Worm (Caenorhabditis elegans): ENCODE data around the gene Y49A3A.4.

Gene Y49A3A.4

DNA sequence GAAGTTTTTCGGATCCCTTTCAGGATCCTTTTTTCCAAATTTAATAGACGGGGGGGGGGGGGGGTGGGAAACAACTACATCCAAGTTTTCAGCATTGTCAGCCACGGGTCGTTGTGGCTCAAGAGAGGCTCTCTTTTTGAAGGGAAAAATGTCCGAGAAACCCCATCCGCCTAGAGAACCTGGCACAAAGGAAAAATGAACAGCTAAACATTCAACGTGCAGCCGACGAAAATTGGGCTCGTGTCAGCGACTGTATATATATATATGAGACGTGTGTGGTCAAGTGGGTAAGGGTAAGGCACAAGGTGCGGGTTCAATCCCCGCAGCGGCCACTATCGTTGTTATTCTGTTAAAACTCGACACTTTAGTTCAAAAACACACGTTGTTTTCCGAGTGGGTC, at the start of gene Y49A3A.4:
Gene Y49A3A.4 (minus strand): TSS at position 314 of the 400 bp plus-strand sequence.
- TF ChIP-seq nhr-90 (tag; optimal IDR thresholded peaks at IDR 0.05; ENCODE audit: poor library complexity) (peak; percentile 34), grh-1 (GFP tag; IDR thresholded peaks at IDR 0.05) (0 out of 2 replicates have a peak, but pooled peaks have one; percentile 9), nhr-71 (tag; optimal IDR thresholded peaks at IDR 0.05) (peak; percentile 13), snu-23 (GFP tag; optimal IDR thresholded peaks at IDR 0.05) (no peak), nhr-85 (tag) (peak; percentile 13), snpc-4 (tag; optimal IDR thresholded peaks at IDR 0.05) (peak; percentile 86), swsn-7 (tag; optimal IDR thresholded peaks at IDR 0.05) (no peak), nhr-19 (GFP tag; conservative IDR thresholded peaks at IDR 0.05) (peak; percentile 32; the same call in 1 of the 2 replicates), rnt-1 (tag; optimal IDR thresholded peaks at IDR 0.05) (peak; percentile 29)

DNA sequence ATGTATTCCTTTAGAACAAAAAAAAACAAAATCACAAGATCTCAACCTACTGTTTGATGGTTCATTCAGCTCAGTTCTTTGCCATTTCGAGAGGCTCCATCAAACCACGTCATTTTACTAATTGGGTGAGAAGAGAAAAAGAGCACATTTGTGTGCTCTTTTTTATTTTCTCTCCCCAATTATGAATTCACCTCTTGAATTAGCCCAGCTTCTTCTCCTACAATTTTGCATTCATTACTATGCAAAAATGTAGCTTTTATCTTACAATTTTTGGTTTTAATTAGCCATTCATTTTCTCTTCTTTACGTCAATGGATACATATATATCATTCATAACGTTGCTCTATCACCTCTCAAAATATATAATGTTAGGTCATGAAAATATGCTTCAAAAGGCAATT, 47.0 kb upstream of the Y49A3A.4 start:
- TF ChIP-seq nhr-71 (tag; optimal IDR thresholded peaks at IDR 0.05) (peak; percentile 11), pax-3 (tag; optimal IDR thresholded peaks at IDR 0.05) (peak; percentile 5), rnt-1 (tag; optimal IDR thresholded peaks at IDR 0.05) (no peak), efl-3 (GFP tag; optimal IDR thresholded peaks at IDR 0.05) (no peak), ces-1 (GFP tag; optimal IDR thresholded peaks at IDR 0.05) (no peak), ceh-8 (GFP tag; optimal IDR thresholded peaks at IDR 0.05) (peak; percentile 90), lin-14 (GFP tag; optimal IDR thresholded peaks at IDR 0.05) (peak; percentile 48), ama-1 (optimal IDR thresholded peaks at IDR 0.05) (no peak), unc-86 (tag; optimal IDR thresholded peaks at IDR 0.05) (no peak), lin-35 (GFP tag; optimal IDR thresholded peaks at IDR 0.05) (no peak), dsc-1 (tag; optimal IDR thresholded peaks at IDR 0.05) (no peak)

DNA sequence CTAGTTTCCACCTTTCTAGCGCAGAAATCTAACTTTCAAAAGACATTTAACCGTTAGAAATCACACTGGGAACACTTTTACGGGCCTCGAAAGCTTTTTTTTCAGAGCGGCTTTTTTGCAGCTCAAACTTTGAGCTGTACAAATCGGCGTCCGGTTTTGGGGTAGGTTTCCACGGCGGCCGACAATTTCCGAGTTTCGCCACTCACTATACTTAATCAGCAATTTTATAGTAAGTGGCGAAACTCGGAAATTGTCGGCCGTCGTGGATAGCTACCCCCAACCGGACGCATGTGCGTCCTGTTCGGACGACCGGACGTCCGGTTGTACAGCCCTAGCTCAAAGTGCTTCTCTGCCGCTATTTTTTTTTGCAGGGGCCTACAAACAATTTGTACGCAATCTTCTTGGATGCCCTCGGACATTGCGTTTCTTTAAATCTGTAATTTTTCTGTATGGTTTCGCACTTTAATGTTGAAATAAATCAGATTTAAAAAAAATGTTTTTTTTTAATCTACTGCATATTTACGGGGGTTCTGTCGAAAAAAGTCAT, 37.5 kb upstream of the Y49A3A.4 start:
- no peak for TF ChIP-seq ceh-63 (GFP tag; optimal IDR thresholded peaks at IDR 0.05)
- no peak for TF ChIP-seq mdl-1 (tag; optimal IDR thresholded peaks at IDR 0.05)
- TF ChIP-seq grh-1 (GFP tag; IDR thresholded peaks at IDR 0.05) = no peak
- TF ChIP-seq pax-3 (tag; optimal IDR thresholded peaks at IDR 0.05) = no peak
- no peak for TF ChIP-seq elt-2 (tag; optimal IDR thresholded peaks at IDR 0.05)
- no peak for TF ChIP-seq mef-2 (tag; optimal IDR thresholded peaks at IDR 0.05)
- no peak for TF ChIP-seq ceh-82 (tag; optimal IDR thresholded peaks at IDR 0.05)
- TF ChIP-seq snu-23 (GFP tag; optimal IDR thresholded peaks at IDR 0.05) = no peak
- TF ChIP-seq nhr-11 (tag; optimal IDR thresholded peaks at IDR 0.05) = no peak
- no peak for TF ChIP-seq ceh-88 (GFP tag; IDR thresholded peaks at IDR 0.05)
- no peak for TF ChIP-seq lsy-2 (tag; optimal IDR thresholded peaks at IDR 0.05)
- no peak for TF ChIP-seq mep-1 (tag; optimal IDR thresholded peaks at IDR 0.05)
- TF ChIP-seq nhr-19 (GFP tag; conservative IDR thresholded peaks at IDR 0.05) = no peak
- no peak for TF ChIP-seq blmp-1 (tag; optimal IDR thresholded peaks at IDR 0.05)
- no peak for TF ChIP-seq ceh-8 (GFP tag; optimal IDR thresholded peaks at IDR 0.05)
- TF ChIP-seq isw-1 (GFP tag; IDR thresholded peaks at IDR 0.05) = no peak
- no peak for TF ChIP-seq sup-37 (GFP tag; optimal IDR thresholded peaks at IDR 0.05)

DNA sequence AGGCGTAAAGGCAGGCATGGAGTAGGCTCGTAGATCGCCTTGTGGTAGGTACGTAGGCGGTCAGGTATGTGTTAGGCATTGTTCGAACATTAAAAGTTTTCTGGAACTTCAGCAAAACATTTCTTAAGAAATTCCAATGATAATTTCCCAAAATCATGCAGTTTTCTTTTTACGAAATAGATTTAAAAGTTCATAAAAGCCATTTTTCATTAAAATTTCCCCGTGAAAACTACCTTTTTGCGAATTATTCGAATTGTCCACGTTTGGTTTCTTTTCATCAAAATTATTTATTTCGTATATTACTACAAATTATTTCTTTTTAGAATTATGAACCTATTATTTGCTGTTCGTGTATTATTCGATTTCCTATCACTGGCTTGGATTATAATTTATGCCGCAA, 36.1 kb upstream of the Y49A3A.4 start, which contains the start of gene C15H11.13:
Gene C15H11.13 (plus strand): TSS at position 301 of the 400 bp plus-strand sequence.
- no peak for TF ChIP-seq nhr-77 (tag; optimal IDR thresholded peaks at IDR 0.05)
- no peak for TF ChIP-seq ztf-11 (tag; optimal IDR thresholded peaks at IDR 0.05)
- TF ChIP-seq lsy-2 (tag; optimal IDR thresholded peaks at IDR 0.05) = no peak
- TF ChIP-seq pag-3 (tag; optimal IDR thresholded peaks at IDR 0.05; ENCODE audit: borderline replicate concordance, insufficient read depth) = no peak
- no peak for TF ChIP-seq ceh-63 (GFP tag; optimal IDR thresholded peaks at IDR 0.05)
- no peak for TF ChIP-seq hlh-17 (GFP tag; optimal IDR thresholded peaks at IDR 0.05; ENCODE audit: borderline replicate concordance)
- no peak for TF ChIP-seq fkh-4 (tag; optimal IDR thresholded peaks at IDR 0.05; ENCODE audit: borderline replicate concordance)

All from whole organism, L1 larva.